Fruit fly (Drosophila melanogaster) whole organism, prepupa: ENCODE data around the gene CG8892.

Experiments
- Blimp-1 ChIP-seq: fragments of 200-800 bp; sonication (Bioruptor generic); optimal IDR thresholded peaks from 3 replicates; lab custom pipeline; 2017; ENCODE audit warnings: missing biosample characterization, missing genetic modification characterization, mild to moderate bottlenecking, moderate library complexity, missing genetic modification reagents
- CG10631 ChIP-seq: fragments of 200-800 bp; sonication (Bioruptor generic); optimal IDR thresholded peaks from 2 replicates; lab custom pipeline; 2016; ENCODE audit warnings: missing biosample characterization, missing genetic modification characterization
- CG11762 ChIP-seq: fragments of 200-800 bp; sonication (Bioruptor generic); optimal IDR thresholded peaks from 3 replicates; lab custom pipeline; 2016; ENCODE audit warnings: missing biosample characterization, missing genetic modification characterization; ENCODE audit not compliant: insufficient read depth
- CG3032 ChIP-seq: fragments of 200-800 bp; optimal IDR thresholded peaks from 2 replicates; lab custom pipeline; 2019; ENCODE audit warnings: missing biosample characterization, mild to moderate bottlenecking, missing genetic modification characterization, moderate library complexity
- CG6276 ChIP-seq: fragments of 200-800 bp; sonication (Bioruptor generic); optimal IDR thresholded peaks from 2 replicates; lab custom pipeline; 2017; ENCODE audit warnings: missing biosample characterization, mild to moderate bottlenecking, missing genetic modification characterization
- CG6808 ChIP-seq: fragments of 200-800 bp; sonication (Bioruptor generic); optimal IDR thresholded peaks from 3 replicates; lab custom pipeline; 2017; ENCODE audit warnings: missing biosample characterization, missing genetic modification characterization, mild to moderate bottlenecking, moderate library complexity, missing genetic modification reagents
- CG8632 ChIP-seq: fragments of 200-800 bp; sonication (Bioruptor generic); optimal IDR thresholded peaks from 3 replicates; lab custom pipeline; 2016; ENCODE audit warnings: missing biosample characterization, missing genetic modification characterization
- Gug ChIP-seq: fragments of 200-800 bp; sonication (Bioruptor generic); IDR thresholded peaks from 2 replicates; pipeline ENCODE4 v1.3.6; 2022; ENCODE audit warnings: missing biosample characterization, missing genetic modification characterization
- Hr4 ChIP-seq: fragments of 200-800 bp; sonication (Bioruptor generic); optimal IDR thresholded peaks from 3 replicates; lab custom pipeline; 2016; ENCODE audit warnings: missing biosample characterization, missing genetic modification characterization
- Sox102F ChIP-seq: fragments of 200-800 bp; sonication (Bioruptor generic); optimal IDR thresholded peaks from 2 replicates; lab custom pipeline; 2016; ENCODE audit warnings: missing biosample characterization, mild to moderate bottlenecking, missing genetic modification characterization
- achi ChIP-seq: fragments of 200-800 bp; sonication (Bioruptor generic); optimal IDR thresholded peaks from 3 replicates; lab custom pipeline; 2016; ENCODE audit warnings: missing biosample characterization, missing genetic modification characterization
- fkh ChIP-seq: fragments of 200-800 bp; sonication (Bioruptor generic); optimal IDR thresholded peaks from 3 replicates; lab custom pipeline; 2017; ENCODE audit warnings: missing biosample characterization, mild to moderate bottlenecking, missing genetic modification characterization, moderate library complexity
- vri ChIP-seq: fragments of 200-800 bp; sonication (Bioruptor generic); optimal IDR thresholded peaks from 3 replicates; lab custom pipeline; 2016; ENCODE audit warnings: missing biosample characterization, mild to moderate bottlenecking, missing genetic modification characterization

DNA sequence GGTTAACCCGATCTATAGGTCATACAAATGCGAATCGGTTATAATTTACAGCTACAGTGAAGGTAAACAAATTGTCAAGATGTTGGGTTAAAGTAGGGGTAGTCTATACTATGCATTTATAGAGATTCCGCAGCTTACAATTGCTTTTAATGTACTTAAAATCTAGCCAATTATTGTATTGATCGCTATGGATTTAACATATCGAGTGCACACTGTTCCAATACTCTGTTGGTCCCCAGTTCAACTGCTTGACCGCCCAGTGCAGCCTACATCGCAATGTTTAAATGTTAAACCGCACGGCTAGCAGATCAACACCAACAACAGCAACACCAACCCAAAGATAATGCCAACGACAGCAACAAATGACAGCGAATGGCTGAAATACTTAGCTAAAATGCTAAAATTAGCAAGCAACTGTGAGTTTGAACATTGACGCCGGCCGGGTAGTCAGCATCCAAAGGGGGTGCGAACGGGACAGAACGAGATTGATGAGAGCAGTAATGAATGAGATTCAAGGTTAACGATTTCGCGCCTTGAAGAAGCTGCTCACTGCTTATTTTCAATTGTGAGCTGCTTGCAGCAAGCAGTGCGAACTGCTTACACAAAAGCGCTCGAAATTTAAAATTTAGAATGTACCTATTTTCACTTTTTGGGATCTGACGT, 19.7 kb upstream of the CG8892 start:
- no peak for TF ChIP-seq fkh
- no peak for TF ChIP-seq CG3032 (tag; lab: Kevin White, UChicago)
- TF ChIP-seq CG10631 (GFP tag; lab: Kevin White, UChicago) = no peak
- no peak for TF ChIP-seq Sox102F (GFP tag; lab: Kevin White, UChicago)
- no peak for TF ChIP-seq CG11762 (GFP tag; lab: Kevin White, UChicago)
- TF ChIP-seq CG6276 (GFP tag; lab: Kevin White, UChicago) = no peak
- TF ChIP-seq Gug (GFP tag; lab: Robert Waterston, UW) = peak; percentile 49; the same call in 1 of the 2 replicates
- TF ChIP-seq CG8632 (GFP tag; lab: Kevin White, UChicago) = no peak
- TF ChIP-seq Hr4 (GFP tag; lab: Kevin White, UChicago) = peak; percentile 2
- no peak for TF ChIP-seq CG6808
- TF ChIP-seq achi (GFP tag; lab: Kevin White, UChicago) = no peak
- TF ChIP-seq vri (GFP tag; lab: Kevin White, UChicago) = no peak
- no peak for TF ChIP-seq Blimp-1 (GFP tag; lab: Kevin White, UChicago)
